Worm (Caenorhabditis elegans): ENCODE measurements around the gene rsp-3.

- TF ChIP-seq mdl-1 (tag; optimal IDR thresholded peaks at IDR 0.05) (no peak), nhr-25 (tag; optimal IDR thresholded peaks at IDR 0.05) (no peak), fos-1 (tag; optimal IDR thresholded peaks at IDR 0.05) (no peak), ama-1 (optimal IDR thresholded peaks at IDR 0.05) (no peak), ceh-82 (tag; optimal IDR thresholded peaks at IDR 0.05) (no peak), alr-1 (tag; optimal IDR thresholded peaks at IDR 0.05) (no peak), lin-11 (tag; optimal IDR thresholded peaks at IDR 0.05) (no peak), mbf-1 (tag; optimal IDR thresholded peaks at IDR 0.05) (no peak), F13H6.1 (tag; optimal IDR thresholded peaks at IDR 0.05) (no peak), lin-39 (tag; optimal IDR thresholded peaks at IDR 0.05) (no peak), ztf-11 (tag; optimal IDR thresholded peaks at IDR 0.05) (no peak), nhr-12 (tag; optimal IDR thresholded peaks at IDR 0.05) (no peak), dmd-4 (tag; optimal IDR thresholded peaks at IDR 0.05) (no peak), elt-3 (tag; optimal IDR thresholded peaks at IDR 0.05) (no peak)
These were observed 2.1 kb downstream of the rsp-3 start for ce11 chrIII:12685372-12686298.
